Worm (Caenorhabditis elegans) whole organism, early embryonic: ENCODE measurements around the gene srx-102.

Source experiments
- B0310.2 ChIP-seq: sonication (generic microtip); optimal IDR thresholded peaks from 2 replicates; lab custom pipeline; 2016; ENCODE audit warnings: mild to moderate bottlenecking, missing genetic modification characterization, missing compliant biosample characterization
- F13C5.2 ChIP-seq: sonication (generic microtip); optimal IDR thresholded peaks from 2 replicates; lab custom pipeline; 2017; ENCODE audit warnings: mild to moderate bottlenecking, missing genetic modification characterization, inconsistent platforms, missing compliant biosample characterization
- aly-1 ChIP-seq: sonication (generic microtip); optimal IDR thresholded peaks from 2 replicates; lab custom pipeline; 2016; ENCODE audit warnings: missing genetic modification characterization, missing compliant biosample characterization
- ama-1 ChIP-seq: fragments of 150-350 bp; optimal IDR thresholded peaks from 2 replicates; lab custom pipeline; 2014
- ceh-13 ChIP-seq: fragments of 200-800 bp; sonication (Bioruptor generic); optimal IDR thresholded peaks from 2 replicates; lab custom pipeline; 2018; ENCODE audit warnings: mild to moderate bottlenecking, missing genetic modification characterization, missing compliant biosample characterization
- ceh-36 ChIP-seq: sonication (generic microtip); optimal IDR thresholded peaks from 2 replicates; lab custom pipeline; 2016; ENCODE audit warnings: missing genetic modification characterization, inconsistent platforms, missing compliant biosample characterization
- ets-7 ChIP-seq: sonication (generic microtip); optimal IDR thresholded peaks from 2 replicates; lab custom pipeline; 2016; ENCODE audit warnings: missing genotype, missing genetic modification characterization, missing compliant biosample characterization
- flt-1 ChIP-seq: fragments of 200-800 bp; sonication (Bioruptor generic); IDR thresholded peaks from 2 replicates; pipeline ENCODE4 v1.3.6; 2022; ENCODE audit warnings: missing genetic modification characterization, missing compliant biosample characterization
- hmbx-1 ChIP-seq: sonication (generic microtip); optimal IDR thresholded peaks from 2 replicates; lab custom pipeline; 2016; ENCODE audit warnings: mild to moderate bottlenecking, missing genetic modification characterization, missing compliant biosample characterization
- pes-1 ChIP-seq: fragments of 200-800 bp; sonication (Bioruptor generic); IDR thresholded peaks from 2 replicates; pipeline ENCODE4 v1.3.6; 2022; ENCODE audit warnings: missing genetic modification reagents, missing genetic modification characterization, missing compliant biosample characterization
- sea-1 ChIP-seq: fragments of 200-800 bp; sonication (Bioruptor generic); conservative IDR thresholded peaks from 2 replicates; pipeline ENCODE4 v1.3.6; 2022; ENCODE audit warnings: missing genetic modification characterization, missing compliant biosample characterization
- tbx-11 ChIP-seq: fragments of 200-800 bp; sonication (Bioruptor generic); IDR thresholded peaks from 2 replicates; pipeline ENCODE4 v1.3.6; 2022; ENCODE audit warnings: missing genetic modification characterization, missing compliant biosample characterization
- tbx-37 ChIP-seq: fragments of 200-800 bp; sonication (Bioruptor generic); conservative IDR thresholded peaks from 2 replicates; pipeline ENCODE4 v1.3.6; 2022; ENCODE audit warnings: missing genetic modification reagents, missing genetic modification characterization, missing compliant biosample characterization
- tra-4 ChIP-seq: sonication (generic microtip); optimal IDR thresholded peaks from 2 replicates; lab custom pipeline; 2017; ENCODE audit warnings: missing genetic modification characterization, missing compliant biosample characterization

- TF ChIP-seq ama-1 (lab: Kevin White, UChicago) (no peak), tbx-11 (GFP tag; lab: Robert Waterston, UW) (no peak), aly-1 (tag; lab: Kevin White, UChicago) (no peak), B0310.2 (tag; lab: Kevin White, UChicago) (no peak), ceh-13 (no peak), ceh-36 (tag; lab: Kevin White, UChicago) (no peak), tbx-37 (GFP tag; lab: Robert Waterston, UW) (no peak), pes-1 (no peak), hmbx-1 (tag; lab: Kevin White, UChicago) (no peak), sea-1 (GFP tag; lab: Robert Waterston, UW) (no peak), flt-1 (no peak), tra-4 (tag; lab: Kevin White, UChicago) (no peak), ets-7 (tag; lab: Kevin White, UChicago) (no peak), F13C5.2 (tag; lab: Kevin White, UChicago) (no peak)
These were observed 32.6 kb downstream of the srx-102 start, which contains the start of gene F19B10.13 for ce11 chrII:3661932-3662331.
